Worm (Caenorhabditis elegans) whole organism, late embryonic: ENCODE results near the gene ZK688.4.

Source experiments
- ceh-45 ChIP-seq: fragments of 200-800 bp; sonication (Bioruptor generic); IDR thresholded peaks from 2 replicates; pipeline ENCODE4 v1.3.6; 2022; ENCODE audit warnings: missing genetic modification reagents, missing genetic modification characterization, missing compliant biosample characterization
- che-1 ChIP-seq: sonication (generic microtip); optimal IDR thresholded peaks from 2 replicates; lab custom pipeline; 2016; ENCODE audit warnings: mild to moderate bottlenecking, missing genetic modification characterization, missing compliant biosample characterization
- elt-4 ChIP-seq: sonication (generic microtip); optimal IDR thresholded peaks from 2 replicates; lab custom pipeline; 2016; ENCODE audit warnings: missing genetic modification characterization, missing compliant biosample characterization
- fkh-6 ChIP-seq: sonication (generic microtip); optimal IDR thresholded peaks from 2 replicates; lab custom pipeline; 2016; ENCODE audit warnings: missing genetic modification characterization, missing compliant biosample characterization
- lin-11 ChIP-seq: fragments of 200-800 bp; sonication (Bioruptor generic); optimal IDR thresholded peaks from 2 replicates; lab custom pipeline; 2018; ENCODE audit warnings: mild to moderate bottlenecking, missing genetic modification characterization, missing compliant biosample characterization
- pros-1 ChIP-seq: fragments of 150-350 bp; optimal IDR thresholded peaks from 2 replicates; lab custom pipeline; 2014; ENCODE audit warnings: missing biosample characterization, missing genetic modification reagents, missing genetic modification characterization
- sox-4 ChIP-seq: sonication (generic microtip); optimal IDR thresholded peaks from 2 replicates; lab custom pipeline; 2017; ENCODE audit warnings: mild to moderate bottlenecking, missing genetic modification characterization, inconsistent platforms, missing compliant biosample characterization

- TF ChIP-seq sox-4 (tag; lab: Kevin White, UChicago), result no peak
- no peak for TF ChIP-seq elt-4 (tag; lab: Kevin White, UChicago)
- TF ChIP-seq pros-1 (tag; lab: Kevin White, UChicago), result no peak
- TF ChIP-seq lin-11, result no peak
- no peak for TF ChIP-seq ceh-45
- TF ChIP-seq fkh-6 (tag; lab: Kevin White, UChicago), result no peak
- no peak for TF ChIP-seq che-1
Observed at ce11 chrIII:7900733-7901132, 5.9 kb downstream of the ZK688.4 start, which contains the start of gene best-24.
